Fruit fly (Drosophila melanogaster) whole organism, prepupa: ENCODE data around the gene CG43229.
A peak's percentile ranks its signal among the peaks of the same experiment; 100 is the strongest.

Experiments
- Blimp-1 ChIP-seq: fragments of 200-800 bp; sonication (Bioruptor generic); optimal IDR thresholded peaks from 3 replicates; lab custom pipeline; 2017; ENCODE audit warnings: missing biosample characterization, missing genetic modification characterization, mild to moderate bottlenecking, moderate library complexity, missing genetic modification reagents
- CG32006 ChIP-seq: fragments of 200-800 bp; sonication (Bioruptor generic); optimal IDR thresholded peaks from 3 replicates; lab custom pipeline; 2017; ENCODE audit warnings: missing biosample characterization, mild to moderate bottlenecking, missing genetic modification characterization
- CG6276 ChIP-seq: fragments of 200-800 bp; sonication (Bioruptor generic); optimal IDR thresholded peaks from 2 replicates; lab custom pipeline; 2017; ENCODE audit warnings: missing biosample characterization, mild to moderate bottlenecking, missing genetic modification characterization
- CG8119 ChIP-seq: fragments of 200-800 bp; sonication (Bioruptor generic); IDR thresholded peaks from 3 replicates; pipeline ENCODE4 v1.3.6; 2022; ENCODE audit warnings: missing biosample characterization, missing genetic modification characterization
- CG9139 ChIP-seq: fragments of 200-800 bp; sonication (Bioruptor generic); optimal IDR thresholded peaks from 3 replicates; lab custom pipeline; 2017; ENCODE audit warnings: missing biosample characterization, mild to moderate bottlenecking, missing genetic modification characterization
- Eip78C ChIP-seq: fragments of 200-800 bp; sonication (Bioruptor generic); peaks from one replicate; lab custom pipeline; 2016; ENCODE audit warnings: missing biosample characterization, missing genetic modification characterization
- Hr39 ChIP-seq: fragments of 200-800 bp; sonication (Bioruptor generic); optimal IDR thresholded peaks from 2 replicates; lab custom pipeline; 2016; ENCODE audit warnings: missing biosample characterization, missing genetic modification characterization
- Lpt ChIP-seq: fragments of 200-800 bp; sonication (Bioruptor generic); optimal IDR thresholded peaks from 3 replicates; lab custom pipeline; 2016; ENCODE audit warnings: missing biosample characterization, missing genetic modification characterization
- OdsH ChIP-seq: fragments of 200-800 bp; sonication (Bioruptor generic); optimal IDR thresholded peaks from 3 replicates; lab custom pipeline; 2016; ENCODE audit warnings: missing biosample characterization, missing genetic modification characterization
- cyc ChIP-seq: fragments of 200-800 bp; sonication (Bioruptor generic); optimal IDR thresholded peaks from 3 replicates; lab custom pipeline; 2016; ENCODE audit warnings: missing biosample characterization, missing genetic modification characterization
- lz ChIP-seq: fragments of 200-800 bp; sonication (Bioruptor generic); optimal IDR thresholded peaks from 3 replicates; lab custom pipeline; 2016; ENCODE audit warnings: missing biosample characterization, missing genetic modification characterization

DNA sequence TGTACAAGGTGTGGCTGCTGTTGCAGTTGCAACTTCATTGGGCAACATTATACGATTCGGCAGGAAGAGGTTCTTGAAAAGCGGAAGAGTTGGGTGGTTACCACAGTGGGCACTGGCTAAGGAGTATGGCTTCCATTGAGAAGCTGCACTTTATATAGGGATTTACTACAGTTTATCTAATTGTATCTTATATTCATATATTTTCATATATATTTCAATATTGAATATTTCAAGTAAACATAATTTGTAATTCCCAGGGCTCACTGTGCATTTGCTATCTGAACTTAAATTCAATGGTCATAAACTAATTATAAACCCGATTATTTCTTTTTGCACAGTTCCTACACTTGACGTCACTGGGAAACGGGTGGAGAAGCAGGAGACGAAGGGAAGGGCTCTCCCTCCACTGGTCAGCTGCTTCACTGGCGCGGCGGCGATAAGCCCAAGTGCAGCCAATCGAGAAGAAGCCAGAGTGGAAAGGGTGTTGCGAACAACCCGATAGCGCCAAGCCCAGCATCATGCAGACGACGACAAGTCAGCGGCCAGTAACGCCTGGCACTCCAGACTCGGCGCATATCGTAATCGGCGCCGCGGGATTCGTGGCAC, 43.5 kb upstream of the CG43229 start:
- TF ChIP-seq Eip78C (GFP tag; lab: Kevin White, UChicago) (peak; percentile 66), cyc (GFP tag; lab: Kevin White, UChicago) (peak; percentile 19), CG6276 (GFP tag; lab: Kevin White, UChicago) (peak; percentile 49), CG32006 (GFP tag; lab: Kevin White, UChicago) (peak; percentile 72), Blimp-1 (GFP tag; lab: Kevin White, UChicago) (no peak), OdsH (GFP tag; lab: Kevin White, UChicago) (peak; percentile 65), CG9139 (GFP tag; lab: Kevin White, UChicago) (no peak), lz (GFP tag; lab: Kevin White, UChicago) (peak; percentile 16), Hr39 (GFP tag; lab: Kevin White, UChicago) (no peak), CG8119 (peak; percentile 68), Lpt (GFP tag; lab: Kevin White, UChicago) (peak; percentile 33)
